Fruit fly (Drosophila melanogaster): ENCODE data around the gene Uch.

Gene Uch

dm6 chr2L:2193357-2193780 is 20.6 kb downstream of the Uch start (continued):
- no peak for TF ChIP-seq Dip2 (GFP tag; IDR thresholded peaks at IDR 0.05)
- TF ChIP-seq CG2889 (GFP tag; IDR thresholded peaks at IDR 0.05), result no peak
- TF ChIP-seq CG8290 (GFP tag; optimal IDR thresholded peaks at IDR 0.05), result peak; percentile 21
- TF ChIP-seq CG8290 (tag; optimal IDR thresholded peaks at IDR 0.05), result peak; percentile 42 to 80
- peak; percentile 59 for TF ChIP-seq schlank (tag; optimal IDR thresholded peaks at IDR 0.05)
- TF ChIP-seq CG1233 (GFP tag; optimal IDR thresholded peaks at IDR 0.05), result peak; percentile 28
- TF ChIP-seq dmrt99B (tag; optimal IDR thresholded peaks at IDR 0.05), result peak; percentile 48
- no peak for TF ChIP-seq ranshi (GFP tag; IDR thresholded peaks at IDR 0.05)
- peak in 1 of 2 experiments; percentile 34 for TF ChIP-seq Hr78 (GFP tag; optimal IDR thresholded peaks at IDR 0.05)
- TF ChIP-seq Optix (GFP tag; IDR thresholded peaks at IDR 0.05), result no peak
- TF ChIP-seq CG1603 (tag; optimal IDR thresholded peaks at IDR 0.05), result peak; percentile 65
- TF ChIP-seq dpn (GFP tag; optimal IDR thresholded peaks at IDR 0.05), result peak in 1 of 2 experiments; percentile 52
- TF ChIP-seq kah (GFP tag; optimal IDR thresholded peaks at IDR 0.05), result peak; percentile 74
- TF ChIP-seq Pdp1 (GFP tag; optimal IDR thresholded peaks at IDR 0.05), result peak in 1 of 2 experiments; percentile 73
- TF ChIP-seq CG18764 (GFP tag; optimal IDR thresholded peaks at IDR 0.05), result no peak

dm6 chr2L:2192123-2192601 is 21.8 kb downstream of the Uch start, which contains the start of gene CG10874:
Gene CG10874 (minus strand): TSS chr2L:2192386.
- TF ChIP-seq CG12769 (tag; optimal IDR thresholded peaks at IDR 0.05) (peak; percentile 10), CG13894 (tag; optimal IDR thresholded peaks at IDR 0.05) (peak; percentile 66), CrebB (tag; optimal IDR thresholded peaks at IDR 0.05) (peak; percentile 14), nom (GFP tag; optimal IDR thresholded peaks at IDR 0.05) (peak; percentile 6), zen (tag; optimal IDR thresholded peaks at IDR 0.05) (peak; percentile 40), Dad (GFP tag; optimal IDR thresholded peaks at IDR 0.05) (no peak), YL-1 (GFP tag; optimal IDR thresholded peaks at IDR 0.05) (peak; percentile 88), Dp (GFP tag; optimal IDR thresholded peaks at IDR 0.05) (peak; percentile 99), insv (GFP tag; optimal IDR thresholded peaks at IDR 0.05) (peak in 1 of 2 experiments; percentile 6), CG17802 (tag; optimal IDR thresholded peaks at IDR 0.05) (no peak), CG12659 (GFP tag; optimal IDR thresholded peaks at IDR 0.05) (peak; percentile 12), CG33213 (GFP tag; optimal IDR thresholded peaks at IDR 0.05) (peak; percentile 65), Side (GFP tag; optimal IDR thresholded peaks at IDR 0.05) (no peak), dpn (GFP tag; optimal IDR thresholded peaks at IDR 0.05) (no peak), Ets97D (GFP tag; optimal IDR thresholded peaks at IDR 0.05) (peak; percentile 78), CG12391 (tag; optimal IDR thresholded peaks at IDR 0.05) (peak; percentile 10), her (GFP tag; optimal IDR thresholded peaks at IDR 0.05) (peak; percentile 100), croc (GFP tag; conservative IDR thresholded peaks at IDR 0.05) (no peak), prd (optimal IDR thresholded peaks at IDR 0.05) (no peak), prd (GFP tag; IDR thresholded peaks at IDR 0.05) (no peak), Dip3 (GFP tag; optimal IDR thresholded peaks at IDR 0.05) (no peak), Dek (tag; optimal IDR thresholded peaks at IDR 0.05) (peak; percentile 17), Myb (GFP tag; optimal IDR thresholded peaks at IDR 0.05) (peak; percentile 88), CG1603 (tag; optimal IDR thresholded peaks at IDR 0.05) (peak; percentile 72), BEAF-32 (GFP tag; optimal IDR thresholded peaks at IDR 0.05) (peak; percentile 67), pnt (GFP tag; optimal IDR thresholded peaks at IDR 0.05) (no peak), odd (GFP tag; optimal IDR thresholded peaks at IDR 0.05) (no peak), Hand (GFP tag; optimal IDR thresholded peaks at IDR 0.05) (no peak), sug (tag; optimal IDR thresholded peaks at IDR 0.05) (peak; percentile 35), Hmr (GFP tag; optimal IDR thresholded peaks at IDR 0.05) (peak; percentile 55), Mrtf (GFP tag; IDR thresholded peaks at IDR 0.05) (no peak), grau (tag; optimal IDR thresholded peaks at IDR 0.05) (peak; percentile 10), CG18262 (tag; optimal IDR thresholded peaks at IDR 0.05) (no peak), HLH3B (GFP tag; IDR thresholded peaks at IDR 0.05) (no peak), CoRest (tag; optimal IDR thresholded peaks at IDR 0.05) (peak; percentile 37), CG2712 (tag; optimal IDR thresholded peaks at IDR 0.05) (peak; percentile 52), CG17612 (GFP tag; IDR thresholded peaks at IDR 0.05) (no peak)
